Worm (Caenorhabditis elegans) whole organism, young adult: ENCODE data around the gene K06H6.2.

ENCODE experiments used
- D2030.7 ChIP-seq: fragments of 200-800 bp; sonication (Bioruptor generic); IDR thresholded peaks from 2 replicates; pipeline ENCODE4 v1.3.6; 2022; ENCODE audit warnings: missing genetic modification reagents, missing genetic modification characterization, missing compliant biosample characterization
- F23B12.7 ChIP-seq: sonication (generic microtip); optimal IDR thresholded peaks from 2 replicates; lab custom pipeline; 2017; ENCODE audit warnings: missing genetic modification characterization, mild to moderate bottlenecking, missing compliant biosample characterization, antibody characterized with exemption, moderate library complexity; ENCODE audit not compliant: insufficient read depth
- F39B2.1 ChIP-seq: fragments of 200-800 bp; sonication (Bioruptor generic); IDR thresholded peaks from 2 replicates; pipeline ENCODE4 v1.3.6; 2022; ENCODE audit warnings: missing genetic modification reagents, missing genetic modification characterization, missing compliant biosample characterization
- F57A8.1 ChIP-seq: fragments of 200-800 bp; sonication (Bioruptor generic); optimal IDR thresholded peaks from 2 replicates; lab custom pipeline; 2018; ENCODE audit warnings: mild to moderate bottlenecking, missing genetic modification characterization, moderate library complexity, missing compliant biosample characterization
- F57C9.4 ChIP-seq: sonication (generic microtip); optimal IDR thresholded peaks from 2 replicates; lab custom pipeline; 2017; ENCODE audit warnings: mild to moderate bottlenecking, missing genetic modification characterization, missing compliant biosample characterization
- T07F8.4 ChIP-seq: sonication (generic microtip); optimal IDR thresholded peaks from 2 replicates; lab custom pipeline; 2016; ENCODE audit warnings: mild to moderate bottlenecking, missing genetic modification characterization, moderate library complexity, missing compliant biosample characterization
- Y53F4B.3 ChIP-seq: fragments of 200-800 bp; sonication (Bioruptor generic); IDR thresholded peaks from 2 replicates; pipeline ENCODE4 v1.3.6; 2022; ENCODE audit warnings: missing genetic modification reagents, missing genetic modification characterization, missing compliant biosample characterization
- Y95B8A.8 ChIP-seq: fragments of 200-800 bp; sonication (Bioruptor generic); IDR thresholded peaks from 2 replicates; pipeline ENCODE4 v1.3.6; 2022; ENCODE audit warnings: missing genetic modification reagents, missing genetic modification characterization, missing compliant biosample characterization
- atf-7 ChIP-seq: sonication (generic microtip); optimal IDR thresholded peaks from 2 replicates; lab custom pipeline; 2017; ENCODE audit warnings: mild to moderate bottlenecking, missing genetic modification characterization, missing compliant biosample characterization
- attf-6 ChIP-seq: fragments of 200-800 bp; sonication (Bioruptor generic); IDR thresholded peaks from 2 replicates; pipeline ENCODE4 v1.3.6; 2022; ENCODE audit warnings: missing genetic modification reagents, missing genetic modification characterization, missing compliant biosample characterization
- ccch-3 ChIP-seq: fragments of 200-800 bp; sonication (Bioruptor generic); optimal IDR thresholded peaks from 2 replicates; lab custom pipeline; 2018; ENCODE audit warnings: mild to moderate bottlenecking, missing genetic modification characterization, missing compliant biosample characterization
- ceh-79 ChIP-seq: sonication (generic microtip); optimal IDR thresholded peaks from 2 replicates; lab custom pipeline; 2017; ENCODE audit warnings: mild to moderate bottlenecking, missing genetic modification characterization, missing compliant biosample characterization
- ekl-4 ChIP-seq: fragments of 200-800 bp; sonication (Bioruptor generic); IDR thresholded peaks from 2 replicates; pipeline ENCODE4 v1.3.6; 2022; ENCODE audit warnings: missing genetic modification reagents, missing genetic modification characterization, missing compliant biosample characterization
- hmg-1.2 ChIP-seq: fragments of 200-800 bp; sonication (Bioruptor generic); IDR thresholded peaks from 2 replicates; pipeline ENCODE4 v1.3.6; 2022; ENCODE audit warnings: missing genetic modification reagents, missing genetic modification characterization, missing compliant biosample characterization
- hrde-1 ChIP-seq: sonication (generic microtip); optimal IDR thresholded peaks from 2 replicates; lab custom pipeline; 2016; ENCODE audit warnings: missing genetic modification characterization, mild to moderate bottlenecking, missing compliant biosample characterization, moderate library complexity, missing genotype, missing genetic modification reagents, borderline replicate concordance
- let-526 ChIP-seq: fragments of 200-800 bp; sonication (Bioruptor generic); IDR thresholded peaks from 2 replicates; pipeline ENCODE4 v1.3.6; 2022; ENCODE audit warnings: missing genetic modification reagents, missing genetic modification characterization, missing compliant biosample characterization
- let-607 ChIP-seq, 2 experiments: fragments of 200-800 bp in 1 of 2; sonication (Bioruptor generic) in 1 of 2; sonication (generic microtip) in 1 of 2; optimal IDR thresholded peaks; 2 replicates each; lab custom pipeline; 2016 to 2018; ENCODE audit warnings: mild to moderate bottlenecking in 2 of 2, missing compliant biosample characterization in 2 of 2, missing genetic modification characterization in 2 of 2, moderate library complexity in 2 of 2, missing genotype in 1 of 2
- lin-26 ChIP-seq: fragments of 200-800 bp; sonication (Bioruptor generic); IDR thresholded peaks from 2 replicates; pipeline ENCODE4 v1.3.6; 2022; ENCODE audit warnings: missing genetic modification reagents, missing genetic modification characterization, missing compliant biosample characterization
- lsy-27 ChIP-seq: sonication (generic microtip); optimal IDR thresholded peaks from 2 replicates; lab custom pipeline; 2017; ENCODE audit warnings: missing genetic modification characterization, mild to moderate bottlenecking, missing compliant biosample characterization, antibody characterized with exemption, missing genotype, borderline replicate concordance; ENCODE audit not compliant: insufficient read depth
- madf-10 ChIP-seq: sonication (generic microtip); optimal IDR thresholded peaks from 2 replicates; lab custom pipeline; 2016; ENCODE audit warnings: mild to moderate bottlenecking, missing genetic modification characterization, missing compliant biosample characterization
- mes-4 ChIP-seq: sonication (generic microtip); optimal IDR thresholded peaks from 2 replicates; lab custom pipeline; 2016; ENCODE audit warnings: missing genotype, missing genetic modification characterization, missing compliant biosample characterization
- mxl-1 ChIP-seq: sonication (generic microtip); optimal IDR thresholded peaks from 2 replicates; lab custom pipeline; 2016; ENCODE audit warnings: missing genetic modification characterization, missing compliant biosample characterization
- sdz-38 ChIP-seq: sonication (generic microtip); optimal IDR thresholded peaks from 2 replicates; lab custom pipeline; 2016; ENCODE audit warnings: missing genotype, missing genetic modification characterization, missing compliant biosample characterization
- sea-2 ChIP-seq: fragments of 200-800 bp; sonication (Bioruptor generic); IDR thresholded peaks from 2 replicates; pipeline ENCODE4 v1.3.6; 2022; ENCODE audit warnings: missing genetic modification characterization, missing compliant biosample characterization
- snpc-1.1 ChIP-seq: sonication (generic microtip); optimal IDR thresholded peaks from 2 replicates; lab custom pipeline; 2017; ENCODE audit warnings: missing genetic modification characterization, mild to moderate bottlenecking, missing compliant biosample characterization, antibody characterized with exemption, moderate library complexity, missing genotype, missing genetic modification reagents; ENCODE audit not compliant: insufficient read depth
- snpc-1.3 ChIP-seq: sonication (generic microtip); optimal IDR thresholded peaks from 2 replicates; lab custom pipeline; 2017; ENCODE audit warnings: missing genetic modification characterization, mild to moderate bottlenecking, missing compliant biosample characterization, antibody characterized with exemption, moderate library complexity, missing genotype, missing genetic modification reagents; ENCODE audit not compliant: insufficient read depth
- snpc-4 ChIP-seq, 5 experiments: fragments of 150-350 bp in 1 of 5; sonication (generic microtip) in 4 of 5; optimal IDR thresholded peaks; 2 replicates each; lab custom pipeline; 2014 to 2018; ENCODE audit warnings: missing genetic modification characterization in 5 of 5, missing biosample characterization in 3 of 5, antibody characterized with exemption in 2 of 5, mild to moderate bottlenecking in 2 of 5, missing compliant biosample characterization in 2 of 5, missing genotype in 2 of 5, moderate library complexity in 2 of 5, missing genetic modification reagents in 1 of 5
- sptf-2 ChIP-seq: fragments of 200-800 bp; sonication (Bioruptor generic); optimal IDR thresholded peaks from 2 replicates; lab custom pipeline; 2018; ENCODE audit warnings: mild to moderate bottlenecking, missing genetic modification characterization, missing compliant biosample characterization
- tbx-9 ChIP-seq: sonication (generic microtip); optimal IDR thresholded peaks from 2 replicates; lab custom pipeline; 2016; ENCODE audit warnings: borderline replicate concordance, missing genetic modification characterization, inconsistent platforms, missing compliant biosample characterization
- zfh-2 ChIP-seq: fragments of 200-800 bp; sonication (Bioruptor generic); conservative IDR thresholded peaks from 2 replicates; pipeline ENCODE4 v1.3.6; 2022; ENCODE audit warnings: missing genetic modification reagents, missing genetic modification characterization, missing compliant biosample characterization
- ztf-22 ChIP-seq: fragments of 200-800 bp; sonication (Bioruptor generic); optimal IDR thresholded peaks from 2 replicates; lab custom pipeline; 2018; ENCODE audit warnings: mild to moderate bottlenecking, missing genetic modification characterization, moderate library complexity, missing compliant biosample characterization
- ztf-6 ChIP-seq: fragments of 200-800 bp; sonication (Bioruptor generic); IDR thresholded peaks from 2 replicates; pipeline ENCODE4 v1.3.6; 2022; ENCODE audit warnings: missing genetic modification reagents, missing genetic modification characterization, missing compliant biosample characterization

K06H6.2 gene

ce11 chrV:578977-579376 is 6.6 kb upstream of the K06H6.2 start, which contains the start of gene K06H6.4:
TSS of gene K06H6.4 (plus strand) at chrV:579277.
- no peak for TF ChIP-seq attf-6
- TF ChIP-seq F57C9.4 = no peak

DNA sequence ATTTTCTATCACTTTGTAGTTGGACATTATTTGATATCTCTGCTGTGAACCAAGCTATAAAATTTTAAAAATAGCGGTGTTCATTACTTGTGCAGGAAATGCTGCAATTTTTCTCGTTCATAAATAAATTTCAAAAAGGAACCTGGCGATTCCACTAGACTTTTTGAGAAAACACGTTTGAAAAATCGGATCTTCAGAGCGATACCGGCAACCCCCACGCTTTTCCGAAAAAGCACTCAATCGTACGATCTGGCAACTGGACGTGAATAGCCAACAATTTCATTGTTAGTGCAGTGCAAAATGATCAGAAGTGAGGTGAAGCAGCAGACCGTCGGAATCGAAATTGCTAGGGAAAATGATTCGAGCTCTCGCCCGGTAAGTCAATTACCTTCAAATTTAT is 4.0 kb upstream of the K06H6.2 start, which contains the start of gene nstp-7:
Gene nstp-7, plus strand, starts transcription at position 301 of the 400 bp plus-strand sequence.
- no peak for TF ChIP-seq mes-4
- TF ChIP-seq mxl-1 = no peak
- TF ChIP-seq sdz-38 = no peak

DNA sequence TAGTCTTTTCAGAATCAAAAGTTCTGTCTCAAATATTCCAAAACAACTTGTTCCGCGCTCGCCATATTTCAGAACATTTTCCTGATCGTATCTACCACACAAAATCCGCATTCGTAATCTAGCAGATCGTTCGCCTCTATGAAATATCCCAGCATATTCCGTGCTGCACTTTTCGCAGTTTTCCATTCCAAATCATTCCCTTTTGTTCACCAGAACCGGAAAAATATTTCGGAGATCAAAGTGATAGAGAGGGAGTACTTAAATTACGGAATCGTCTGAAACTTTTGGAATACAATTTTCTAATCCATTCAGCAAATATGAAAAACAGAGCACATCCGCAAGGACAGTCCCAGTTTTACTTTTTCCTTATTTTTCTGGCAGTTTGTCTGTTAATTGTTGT is 2.2 kb downstream of the K06H6.2 start, which contains the start of gene K06H6.1:
Gene K06H6.1, plus strand, starts transcription at position 301 of the 400 bp plus-strand sequence.
- TF ChIP-seq let-526 (no peak), F39B2.1 (no peak), ztf-6 (GFP tag; lab: Robert Waterston, UW) (no peak), snpc-4 (GFP tag; optimal IDR thresholded peaks at IDR 0.05; lab: Kevin White, UChicago) (no peak), snpc-4 (tag; optimal IDR thresholded peaks at IDR 0.05; lab: Kevin White, UChicago) (no peak), let-607 (tag; optimal IDR thresholded peaks at IDR 0.05; lab: Kevin White, UChicago) (no peak), tbx-9 (tag; lab: Kevin White, UChicago) (no peak), zfh-2 (GFP tag; lab: Robert Waterston, UW) (no peak), ekl-4 (no peak), lsy-27 (tag; lab: Kevin White, UChicago) (no peak), mxl-1 (no peak), Y95B8A.8 (GFP tag; lab: Robert Waterston, UW) (no peak), hmg-1.2 (GFP tag; lab: Robert Waterston, UW) (no peak), snpc-1.3 (no peak), ceh-79 (tag; lab: Kevin White, UChicago) (no peak), F23B12.7 (no peak), Y53F4B.3 (no peak), hrde-1 (tag; lab: Kevin White, UChicago) (no peak), madf-10 (tag; lab: Kevin White, UChicago) (no peak), T07F8.4 (tag; lab: Kevin White, UChicago) (no peak)
- TF ChIP-seq, all 124 proteins: peak for 0

- no peak for TF ChIP-seq atf-7 (tag; lab: Kevin White, UChicago)
These were observed 4.6 kb downstream of the K06H6.2 start, which contains the start of gene ZK488.6 for ce11 chrV:590182-590581. TSS of gene ZK488.6 (plus strand) at chrV:590482.

ce11 chrV:592959-593358 is 7.4 kb downstream of the K06H6.2 start, which contains the start of gene ZK488.5:
TSS of gene ZK488.5 (plus strand) at chrV:593259.
- no peak for TF ChIP-seq Y95B8A.8 (GFP tag; lab: Robert Waterston, UW)
- no peak for TF ChIP-seq hrde-1 (tag; lab: Kevin White, UChicago)
- TF ChIP-seq ztf-22 = no peak
- no peak for TF ChIP-seq lin-26
- TF ChIP-seq D2030.7 (GFP tag; lab: Robert Waterston, UW) = no peak
- no peak for TF ChIP-seq snpc-1.1
- no peak for TF ChIP-seq ccch-3 (GFP tag; lab: Kevin White, UChicago)
- no peak for TF ChIP-seq sptf-2 (GFP tag; lab: Kevin White, UChicago)
- no peak for TF ChIP-seq sea-2 (GFP tag; lab: Robert Waterston, UW)
- no peak for TF ChIP-seq F57A8.1
- TF ChIP-seq, all 124 proteins: peak for 0
